Fruit fly (Drosophila melanogaster) whole organism, adult: Measurements from ENCODE around the gene CG6441.
A peak's percentile ranks its signal among the peaks of the same experiment; 100 is the strongest.

Experiments
- CG11617 ChIP-seq: fragments of 200-800 bp; sonication (Bioruptor generic); optimal IDR thresholded peaks from 2 replicates; lab custom pipeline; 2017; ENCODE audit warnings: mild to moderate bottlenecking, missing biosample characterization, missing genetic modification reagents, missing genetic modification characterization
- CG12768 ChIP-seq: fragments of 200-800 bp; sonication (Bioruptor generic); optimal IDR thresholded peaks from 2 replicates; lab custom pipeline; 2017; ENCODE audit warnings: missing biosample characterization, missing genetic modification characterization, mild to moderate bottlenecking, moderate library complexity, missing genetic modification reagents
- CG14711 ChIP-seq: fragments of 200-800 bp; sonication (Bioruptor generic); optimal IDR thresholded peaks from 2 replicates; lab custom pipeline; 2018; ENCODE audit warnings: missing biosample characterization, mild to moderate bottlenecking, missing genetic modification characterization, moderate library complexity
- CG1620 ChIP-seq: fragments of 200-800 bp; sonication (Bioruptor generic); optimal IDR thresholded peaks from 2 replicates; lab custom pipeline; 2016; ENCODE audit warnings: missing biosample characterization, missing genetic modification characterization
- CG33017 ChIP-seq: fragments of 200-800 bp; sonication (Bioruptor generic); optimal IDR thresholded peaks from 2 replicates; lab custom pipeline; 2018; ENCODE audit warnings: missing biosample characterization, mild to moderate bottlenecking, missing genetic modification characterization, moderate library complexity
- CG5204 ChIP-seq: fragments of 200-800 bp; sonication (Bioruptor generic); optimal IDR thresholded peaks from 2 replicates; lab custom pipeline; 2016; ENCODE audit warnings: missing biosample characterization, missing genetic modification characterization
- CG7045 ChIP-seq: fragments of 200-800 bp; sonication (Bioruptor generic); optimal IDR thresholded peaks from 2 replicates; lab custom pipeline; 2017; ENCODE audit warnings: missing biosample characterization, mild to moderate bottlenecking, missing genetic modification characterization
- CG7101 ChIP-seq: fragments of 200-800 bp; sonication (Bioruptor generic); optimal IDR thresholded peaks from 2 replicates; lab custom pipeline; 2018; ENCODE audit warnings: missing biosample characterization, mild to moderate bottlenecking, missing genetic modification characterization, moderate library complexity
- Clk ChIP-seq: fragments of 200-800 bp; sonication (Bioruptor generic); optimal IDR thresholded peaks from 2 replicates; lab custom pipeline; 2017; ENCODE audit warnings: missing biosample characterization, missing genetic modification characterization
- Crg-1 ChIP-seq: fragments of 200-800 bp; sonication (Bioruptor generic); optimal IDR thresholded peaks from 2 replicates; lab custom pipeline; 2016; ENCODE audit warnings: missing biosample characterization, missing genetic modification characterization
- Hr96 ChIP-seq: fragments of 200-800 bp; sonication (Bioruptor generic); optimal IDR thresholded peaks from 2 replicates; lab custom pipeline; 2016; ENCODE audit warnings: missing biosample characterization, missing genetic modification characterization
- Mnt ChIP-seq: fragments of 200-800 bp; sonication (Bioruptor generic); optimal IDR thresholded peaks from 2 replicates; lab custom pipeline; 2016; ENCODE audit warnings: missing biosample characterization, mild to moderate bottlenecking, missing genetic modification characterization
- bab1 ChIP-seq: fragments of 200-800 bp; sonication (Bioruptor generic); optimal IDR thresholded peaks from 3 replicates; lab custom pipeline; 2019; ENCODE audit warnings: missing biosample characterization, mild to moderate bottlenecking, missing genetic modification characterization, moderate library complexity
- cic ChIP-seq: fragments of 200-800 bp; sonication (Bioruptor generic); optimal IDR thresholded peaks from 2 replicates; lab custom pipeline; 2017; ENCODE audit warnings: missing biosample characterization, mild to moderate bottlenecking, missing genetic modification characterization, moderate library complexity
- cnc ChIP-seq, 2 experiments: fragments of >200 bp; optimal IDR thresholded peaks; 2 replicates each; lab custom pipeline; 2017
- kay ChIP-seq: fragments of 200-800 bp; sonication (Bioruptor generic); peaks from one replicate; lab custom pipeline; 2016; ENCODE audit warnings: missing biosample characterization, missing genetic modification characterization, borderline replicate concordance
- ovo ChIP-seq: fragments of 200-800 bp; sonication (Bioruptor generic); optimal IDR thresholded peaks from 2 replicates; lab custom pipeline; 2016; ENCODE audit warnings: missing biosample characterization, missing genetic modification characterization
- pad ChIP-seq: fragments of 200-800 bp; sonication (Bioruptor generic); optimal IDR thresholded peaks from 3 replicates; lab custom pipeline; 2017; ENCODE audit warnings: missing biosample characterization, missing genetic modification characterization, mild to moderate bottlenecking, moderate library complexity, missing genetic modification reagents
- tj ChIP-seq: fragments of 200-800 bp; sonication (Bioruptor generic); optimal IDR thresholded peaks from 3 replicates; lab custom pipeline; 2017; ENCODE audit warnings: missing biosample characterization, mild to moderate bottlenecking, missing genetic modification characterization, moderate library complexity
- toe ChIP-seq: fragments of 200-800 bp; sonication (Bioruptor generic); optimal IDR thresholded peaks from 2 replicates; lab custom pipeline; 2016; ENCODE audit warnings: missing biosample characterization, missing genetic modification characterization

Gene CG6441

DNA sequence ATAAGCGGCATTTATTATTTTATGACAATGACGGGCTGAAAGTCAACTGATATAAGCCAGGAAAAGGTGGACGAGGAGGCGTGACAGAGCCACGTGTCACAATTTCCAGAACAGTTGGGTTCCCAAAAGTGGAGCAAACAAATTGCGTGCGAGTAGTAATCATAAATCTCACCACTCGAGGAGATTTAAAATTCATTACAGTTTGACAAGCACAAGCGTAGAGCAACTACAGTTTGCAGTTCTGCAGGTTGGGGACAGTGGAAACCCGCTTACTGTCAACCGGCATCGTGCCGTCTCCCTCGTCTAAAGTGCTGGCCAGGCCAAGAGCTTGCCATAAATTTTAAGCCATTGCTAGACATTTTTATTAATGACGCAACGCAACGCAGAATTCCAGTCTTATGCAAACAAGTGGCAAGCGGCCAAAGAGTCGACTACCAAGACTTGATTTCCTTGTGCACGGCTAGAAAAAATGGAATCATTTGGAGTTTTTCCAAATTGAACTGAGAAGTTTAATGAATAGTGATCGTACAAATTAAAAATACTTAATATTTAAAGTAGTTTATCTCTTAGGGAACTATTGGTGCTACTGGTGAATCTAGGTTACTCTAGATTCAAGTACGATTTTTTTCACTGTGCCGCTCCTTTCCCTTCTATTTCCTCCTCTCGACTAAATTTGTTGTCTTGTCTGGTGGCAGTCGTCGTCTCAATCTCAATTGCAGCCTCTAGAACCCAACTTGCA, 39.0 kb downstream of the CG6441 start:
- no peak for TF ChIP-seq Clk (GFP tag; lab: Kevin White, UChicago)
- no peak for TF ChIP-seq Crg-1 (GFP tag; lab: Kevin White, UChicago)
- TF ChIP-seq kay: no peak
- TF ChIP-seq toe (GFP tag; lab: Kevin White, UChicago): no peak
- TF ChIP-seq CG1620 (GFP tag; lab: Kevin White, UChicago): no peak
- no peak for TF ChIP-seq bab1 (GFP tag; lab: Kevin White, UChicago)
- TF ChIP-seq Mnt (GFP tag; lab: Kevin White, UChicago): no peak
- TF ChIP-seq cic (GFP tag; lab: Kevin White, UChicago): no peak
- no peak for TF ChIP-seq CG11617
- TF ChIP-seq Hr96 (GFP tag; lab: Kevin White, UChicago): no peak
- TF ChIP-seq CG14711 (tag; lab: Kevin White, UChicago): no peak
- TF ChIP-seq CG7101 (tag; lab: Kevin White, UChicago): no peak
- no peak for TF ChIP-seq CG7045 (GFP tag; lab: Kevin White, UChicago)
- no peak for TF ChIP-seq cnc (optimal IDR thresholded peaks at IDR 0.05; lab: Kevin White, UChicago)
- TF ChIP-seq ovo (GFP tag; lab: Kevin White, UChicago): no peak
- no peak for TF ChIP-seq CG5204 (GFP tag; lab: Kevin White, UChicago)
- no peak for TF ChIP-seq tj (GFP tag; lab: Kevin White, UChicago)
- TF ChIP-seq pad (GFP tag; lab: Kevin White, UChicago): no peak
- no peak for TF ChIP-seq CG12768 (GFP tag; lab: Kevin White, UChicago)
- TF ChIP-seq CG33017 (tag; lab: Kevin White, UChicago): no peak

DNA sequence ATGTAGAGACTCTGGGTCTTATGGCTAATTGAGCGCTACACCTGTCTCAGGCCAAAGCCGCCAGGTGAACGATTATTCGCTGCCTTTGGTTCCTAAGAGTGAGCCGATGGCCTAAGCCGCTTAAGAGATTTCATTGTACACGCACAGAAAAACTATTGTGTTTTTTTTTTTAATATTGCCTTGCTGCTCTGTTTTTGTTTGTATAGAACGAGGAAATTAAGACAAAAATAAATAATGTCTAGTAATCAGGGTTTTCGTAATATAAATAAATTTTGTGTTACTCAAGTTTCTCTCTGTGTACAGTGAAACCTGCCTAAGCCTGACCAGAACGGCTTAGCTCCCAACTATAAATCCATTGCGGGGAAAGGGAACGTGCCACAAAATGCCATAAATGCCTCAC, 40.9 kb downstream of the CG6441 start:
- TF ChIP-seq tj (GFP tag; lab: Kevin White, UChicago) (no peak), CG7101 (tag; lab: Kevin White, UChicago) (no peak), CG33017 (tag; lab: Kevin White, UChicago) (no peak), kay (no peak), ovo (GFP tag; lab: Kevin White, UChicago) (no peak), bab1 (GFP tag; lab: Kevin White, UChicago) (no peak), CG11617 (no peak), CG1620 (GFP tag; lab: Kevin White, UChicago) (no peak), Hr96 (GFP tag; lab: Kevin White, UChicago) (no peak), CG14711 (tag; lab: Kevin White, UChicago) (no peak), cic (GFP tag; lab: Kevin White, UChicago) (no peak), cnc (optimal IDR thresholded peaks at IDR 0.05; lab: Kevin White, UChicago) (no peak), CG7045 (GFP tag; lab: Kevin White, UChicago) (no peak), CG5204 (GFP tag; lab: Kevin White, UChicago) (no peak), pad (GFP tag; lab: Kevin White, UChicago) (no peak), Clk (GFP tag; lab: Kevin White, UChicago) (no peak), CG12768 (GFP tag; lab: Kevin White, UChicago) (no peak)

DNA sequence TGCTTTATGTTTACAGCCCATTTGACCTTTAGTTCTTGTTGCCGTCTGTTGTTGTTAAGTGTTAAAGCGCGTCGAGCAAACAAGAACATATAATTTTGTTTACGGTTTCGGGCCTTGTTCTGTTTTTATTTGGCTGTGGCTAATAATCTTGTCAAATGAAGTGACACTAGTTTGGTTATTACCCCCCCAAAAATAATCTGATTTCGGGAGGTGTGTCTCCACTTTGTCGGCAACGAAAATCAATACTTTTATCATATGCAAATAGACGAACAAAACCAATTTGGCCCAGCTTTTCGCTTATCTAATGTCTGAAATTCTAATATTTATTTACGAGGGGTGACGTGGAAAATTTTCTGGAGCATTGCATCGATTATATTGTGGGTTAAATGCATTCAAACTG, 44.4 kb downstream of the CG6441 start:
- TF ChIP-seq tj (GFP tag; lab: Kevin White, UChicago) (no peak), kay (peak; percentile 59)

DNA sequence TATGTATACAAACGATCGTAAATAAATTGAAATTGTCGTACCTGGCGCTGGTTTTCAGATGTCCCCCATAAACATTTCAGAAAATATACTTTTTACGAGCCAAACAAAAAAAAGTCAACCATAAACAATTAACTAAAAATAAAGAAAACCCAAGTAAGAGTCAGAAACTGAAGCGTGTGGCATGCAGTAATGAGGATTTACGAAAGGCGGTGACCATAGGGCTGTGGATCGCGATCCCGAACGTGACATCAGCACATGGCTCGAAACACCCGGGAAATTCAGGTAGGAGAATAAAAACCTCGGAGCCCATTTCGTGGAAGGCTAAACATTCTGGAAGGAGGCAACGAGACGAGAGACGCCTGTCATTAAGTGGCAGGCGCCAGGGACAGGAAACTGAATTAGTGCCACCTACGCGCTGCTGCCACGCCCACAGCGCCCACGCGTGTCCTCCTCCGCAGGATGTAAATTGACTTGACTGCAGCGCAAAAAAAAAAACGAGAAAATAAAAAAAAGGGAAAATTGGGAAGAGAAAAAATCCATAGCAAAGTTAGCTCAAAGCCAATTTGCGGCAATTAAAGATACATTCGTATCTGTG, 45.2 kb downstream of the CG6441 start:
- TF ChIP-seq tj (GFP tag; lab: Kevin White, UChicago) (no peak), Hr96 (GFP tag; lab: Kevin White, UChicago) (no peak), toe (GFP tag; lab: Kevin White, UChicago) (no peak), Crg-1 (GFP tag; lab: Kevin White, UChicago) (no peak), pad (GFP tag; lab: Kevin White, UChicago) (no peak), ovo (GFP tag; lab: Kevin White, UChicago) (no peak), Clk (GFP tag; lab: Kevin White, UChicago) (no peak), CG7101 (tag; lab: Kevin White, UChicago) (no peak), CG12768 (GFP tag; lab: Kevin White, UChicago) (no peak), CG33017 (tag; lab: Kevin White, UChicago) (no peak), Mnt (GFP tag; lab: Kevin White, UChicago) (no peak), CG7045 (GFP tag; lab: Kevin White, UChicago) (no peak), bab1 (GFP tag; lab: Kevin White, UChicago) (no peak), kay (no peak), CG5204 (GFP tag; lab: Kevin White, UChicago) (no peak), CG11617 (no peak), cic (GFP tag; lab: Kevin White, UChicago) (no peak), cnc (optimal IDR thresholded peaks at IDR 0.05; lab: Kevin White, UChicago) (no peak)

DNA sequence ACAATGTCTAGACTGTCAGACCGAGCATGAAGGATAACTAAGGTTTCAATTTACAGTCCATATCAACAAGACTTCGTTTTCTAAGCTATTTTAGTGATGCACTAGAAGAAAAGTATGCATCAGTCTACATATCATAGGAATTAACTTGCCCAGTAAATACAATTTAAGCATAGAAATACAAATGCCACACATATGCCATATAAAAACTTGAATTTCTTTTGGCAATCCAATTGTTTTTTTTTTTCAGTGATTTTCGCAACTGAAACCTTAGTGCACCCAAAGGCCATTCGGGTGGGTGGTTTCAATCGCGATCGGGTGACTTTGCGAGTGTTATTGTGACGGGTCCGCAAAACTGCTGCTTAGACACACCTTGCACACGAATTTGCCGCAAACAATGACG, 46.1 kb downstream of the CG6441 start:
- TF ChIP-seq tj (GFP tag; lab: Kevin White, UChicago): peak; percentile 16
- no peak for TF ChIP-seq kay
- peak; percentile 24 for TF ChIP-seq bab1 (GFP tag; lab: Kevin White, UChicago)

DNA sequence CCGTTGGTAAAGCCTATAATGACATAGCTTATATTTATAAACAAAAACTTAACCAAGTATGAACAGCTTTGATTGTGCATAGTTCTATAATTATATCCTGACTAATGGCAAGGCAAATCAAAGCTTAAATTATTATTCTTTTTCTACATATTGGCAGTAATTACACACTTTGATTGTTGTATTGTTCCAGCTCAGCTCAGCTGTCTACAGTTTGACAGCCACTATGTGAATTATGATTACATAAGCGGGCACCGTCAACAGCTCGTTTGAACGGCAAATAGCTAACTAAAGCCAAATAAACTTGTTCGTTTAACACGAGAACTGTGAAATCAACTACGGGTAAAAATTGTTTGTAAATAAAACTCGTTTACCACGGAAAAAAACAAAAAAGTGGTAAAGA, 47.1 kb downstream of the CG6441 start:
- no peak for TF ChIP-seq CG7101 (tag; lab: Kevin White, UChicago)
- no peak for TF ChIP-seq Mnt (GFP tag; lab: Kevin White, UChicago)
